Fruit fly (Drosophila melanogaster): ENCODE results near the gene CG9459.

CG9459 gene

DNA sequence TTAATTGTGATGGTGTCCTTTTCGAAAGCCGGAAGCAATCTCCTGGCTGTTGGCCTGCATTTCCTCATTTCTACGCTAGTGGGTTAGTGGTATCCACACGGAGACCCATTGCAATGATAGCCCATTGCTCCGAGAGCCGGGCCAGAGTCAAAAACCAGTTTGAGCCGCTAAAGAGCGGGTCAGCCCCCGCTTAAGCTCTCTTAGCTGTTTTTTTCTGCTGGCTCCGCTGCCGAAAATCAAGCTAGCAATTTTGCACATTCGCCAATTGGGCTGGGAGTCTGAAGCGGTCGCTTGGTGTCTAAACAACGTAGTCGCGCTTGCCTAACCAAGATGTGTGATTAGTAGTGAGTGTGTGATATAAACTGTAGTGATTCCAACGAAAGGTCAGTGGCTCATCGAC, 38.4 kb downstream of the CG9459 start, which contains the start of gene CG12947:
Gene CG12947, plus strand, starts transcription at position 301 of the 400 bp plus-strand sequence.
- TF ChIP-seq spab (GFP tag; optimal IDR thresholded peaks at IDR 0.05) (no peak), eg (GFP tag; IDR thresholded peaks at IDR 0.05) (0 out of 3 replicates have a peak, but pooled peaks have one; percentile 22), achi (GFP tag; optimal IDR thresholded peaks at IDR 0.05) (no peak), CG1621 (tag; optimal IDR thresholded peaks at IDR 0.05) (peak; percentile 1), CG6276 (GFP tag; optimal IDR thresholded peaks at IDR 0.05) (peak; percentile 12), CG7368 (GFP tag; optimal IDR thresholded peaks at IDR 0.05) (no peak), Eip78C (GFP tag) (peak; percentile 65), CG15336 (GFP tag; IDR thresholded peaks at IDR 0.05) (peak; percentile 27; the same call in 1 of the 2 replicates), Smox (GFP tag; optimal IDR thresholded peaks at IDR 0.05) (no peak)

DNA sequence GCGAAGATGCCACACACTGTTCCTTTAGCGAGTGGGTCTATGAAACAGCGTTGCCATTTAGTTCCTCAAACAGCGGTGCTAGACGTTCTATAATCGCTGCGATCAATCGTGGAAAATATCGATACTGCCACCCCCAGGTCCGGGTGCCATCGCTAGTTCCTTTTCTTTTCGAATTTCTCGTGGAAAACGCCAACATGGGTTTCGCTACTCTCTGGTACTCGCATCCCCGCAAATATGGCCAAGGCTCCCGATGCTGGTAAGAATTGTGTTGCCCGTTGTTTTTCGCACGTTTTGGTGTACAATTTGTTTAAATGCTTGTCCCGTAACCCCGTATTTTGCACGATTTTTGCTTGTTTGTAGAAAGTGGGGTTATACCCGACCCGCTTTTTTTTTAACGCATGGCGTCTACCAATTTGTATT, 40.2 kb downstream of the CG9459 start, which contains the start of gene RpS29:
Gene RpS29, plus strand, starts transcription at position 102 of the 420 bp plus-strand sequence.
- peak; percentile 26 for TF ChIP-seq CG11902 (GFP tag; optimal IDR thresholded peaks at IDR 0.05)
- peak; percentile 51 for TF ChIP-seq OdsH (GFP tag; optimal IDR thresholded peaks at IDR 0.05)
- no peak for TF ChIP-seq CG8119 (GFP tag; IDR thresholded peaks at IDR 0.05)
- TF ChIP-seq CG9139 (GFP tag; optimal IDR thresholded peaks at IDR 0.05): peak; percentile 34
- no peak for TF ChIP-seq CG11294 (GFP tag; IDR thresholded peaks at IDR 0.05)
- no peak for TF ChIP-seq fkh (GFP tag; optimal IDR thresholded peaks at IDR 0.05)
- TF ChIP-seq CG1621 (tag; optimal IDR thresholded peaks at IDR 0.05): peak; percentile 72
- TF ChIP-seq acj6 (GFP tag; optimal IDR thresholded peaks at IDR 0.05): peak; percentile 55
- no peak for TF ChIP-seq dac (GFP tag; optimal IDR thresholded peaks at IDR 0.05)
- no peak for TF ChIP-seq CG8632 (GFP tag; optimal IDR thresholded peaks at IDR 0.05)
- peak; percentile 73 for TF ChIP-seq CG3919 (GFP tag; optimal IDR thresholded peaks at IDR 0.05)
- no peak for TF ChIP-seq CG32006 (GFP tag; optimal IDR thresholded peaks at IDR 0.05)
- peak; percentile 76 for TF ChIP-seq topi (GFP tag; optimal IDR thresholded peaks at IDR 0.05)
- peak; percentile 22 for TF ChIP-seq Hr4 (GFP tag; optimal IDR thresholded peaks at IDR 0.05)
- TF ChIP-seq CG6854 (GFP tag; optimal IDR thresholded peaks at IDR 0.05): peak; percentile 74
- TF ChIP-seq Smox (GFP tag; optimal IDR thresholded peaks at IDR 0.05): no peak
- peak; percentile 32 for TF ChIP-seq vri (GFP tag; optimal IDR thresholded peaks at IDR 0.05)
- peak; percentile 55 for TF ChIP-seq pdm3 (GFP tag; optimal IDR thresholded peaks at IDR 0.05)
- TF ChIP-seq ss (GFP tag; optimal IDR thresholded peaks at IDR 0.05): peak; percentile 38 to 71
- TF ChIP-seq svp (GFP tag): peak; percentile 67
- peak; percentile 47 for TF ChIP-seq CG3032 (tag; optimal IDR thresholded peaks at IDR 0.05)
- no peak for TF ChIP-seq fd85E (GFP tag; optimal IDR thresholded peaks at IDR 0.05)
- peak; percentile 76 for TF ChIP-seq CG31627 (GFP tag; optimal IDR thresholded peaks at IDR 0.05)
- TF ChIP-seq CG15336 (GFP tag; IDR thresholded peaks at IDR 0.05): no peak
- peak; percentile 39 for TF ChIP-seq Blimp-1 (GFP tag; optimal IDR thresholded peaks at IDR 0.05)
- TF ChIP-seq eg (GFP tag; IDR thresholded peaks at IDR 0.05): 0 out of 3 replicates have a peak, but pooled peaks have one; percentile 44
- peak; percentile 73 for TF ChIP-seq cyc (GFP tag; optimal IDR thresholded peaks at IDR 0.05)
- TF ChIP-seq CG4318 (GFP tag; optimal IDR thresholded peaks at IDR 0.05): no peak
- peak; percentile 49 for TF ChIP-seq CG7368 (GFP tag; optimal IDR thresholded peaks at IDR 0.05)
- TF ChIP-seq CG10631 (GFP tag; optimal IDR thresholded peaks at IDR 0.05): peak; percentile 36
- no peak for TF ChIP-seq Ets21C (GFP tag; optimal IDR thresholded peaks at IDR 0.05)
- peak; percentile 62 for TF ChIP-seq Sox14 (GFP tag; optimal IDR thresholded peaks at IDR 0.05)
- no peak for TF ChIP-seq spab (GFP tag; optimal IDR thresholded peaks at IDR 0.05)
- peak; percentile 10 for TF ChIP-seq CG10669 (GFP tag; optimal IDR thresholded peaks at IDR 0.05)
- no peak for TF ChIP-seq Met (GFP tag; optimal IDR thresholded peaks at IDR 0.05)
- peak; percentile 5 for TF ChIP-seq dsx (GFP tag; optimal IDR thresholded peaks at IDR 0.05; ENCODE audit: poor library complexity, severe bottlenecking)
- peak; percentile 53; the same call in 2 of the 3 replicates for TF ChIP-seq CG6163 (GFP tag; IDR thresholded peaks at IDR 0.05)
- peak; percentile 65 for TF ChIP-seq Hr39 (GFP tag; optimal IDR thresholded peaks at IDR 0.05)
- peak; percentile 70 for TF ChIP-seq lz (GFP tag; optimal IDR thresholded peaks at IDR 0.05)
- peak; percentile 4 for TF ChIP-seq Hr38 (GFP tag; optimal IDR thresholded peaks at IDR 0.05)
- TF ChIP-seq fd59A (GFP tag; optimal IDR thresholded peaks at IDR 0.05): no peak
- TF ChIP-seq Gug (GFP tag; IDR thresholded peaks at IDR 0.05): no peak
- peak; percentile 29 for TF ChIP-seq achi (GFP tag; optimal IDR thresholded peaks at IDR 0.05)
- peak in 1 of 2 experiments; percentile 58 for TF ChIP-seq salr (GFP tag; optimal IDR thresholded peaks at IDR 0.05)
- TF ChIP-seq Sox15 (GFP tag; optimal IDR thresholded peaks at IDR 0.05): peak; percentile 33
- TF ChIP-seq CG6792 (GFP tag; optimal IDR thresholded peaks at IDR 0.05): peak; percentile 38
- TF ChIP-seq CG6808 (GFP tag; optimal IDR thresholded peaks at IDR 0.05): peak; percentile 42
